Worm (Caenorhabditis elegans) whole organism, midembryonic: ENCODE data around the gene K11C4.2.

Experiments used
- T22C8.4 ChIP-seq: fragments of 200-800 bp; sonication (Bioruptor generic); IDR thresholded peaks from 2 replicates; pipeline ENCODE4 v1.3.6; 2022; ENCODE audit warnings: missing genetic modification characterization, missing compliant biosample characterization
- cog-1 ChIP-seq: sonication (generic microtip); optimal IDR thresholded peaks from 2 replicates; lab custom pipeline; 2016; ENCODE audit warnings: missing genetic modification characterization, missing compliant biosample characterization
- flt-1 ChIP-seq: fragments of 200-800 bp; sonication (Bioruptor generic); IDR thresholded peaks from 2 replicates; pipeline ENCODE4 v1.3.6; 2022; ENCODE audit warnings: missing genetic modification characterization, missing compliant biosample characterization
- klf-2 ChIP-seq: fragments of 200-800 bp; sonication (Bioruptor generic); conservative IDR thresholded peaks from 2 replicates; pipeline ENCODE4 v1.3.6; 2022; ENCODE audit warnings: missing genetic modification reagents, missing genetic modification characterization, missing compliant biosample characterization
- med-1 ChIP-seq: sonication (generic microtip); optimal IDR thresholded peaks from 2 replicates; lab custom pipeline; 2017; ENCODE audit warnings: missing genetic modification characterization, mild to moderate bottlenecking, missing compliant biosample characterization, antibody characterized with exemption, missing genetic modification reagents; ENCODE audit not compliant: insufficient read depth
- ref-1 ChIP-seq: fragments of 200-800 bp; sonication (Bioruptor generic); conservative IDR thresholded peaks from 2 replicates; pipeline ENCODE4 v1.3.6; 2022; ENCODE audit warnings: missing genetic modification reagents, missing genetic modification characterization, missing compliant biosample characterization
- tab-1 ChIP-seq: fragments of 200-800 bp; sonication (Bioruptor generic); IDR thresholded peaks from 2 replicates; pipeline ENCODE4 v1.3.6; 2022; ENCODE audit warnings: missing genetic modification characterization, missing compliant biosample characterization
- ztf-23 ChIP-seq: fragments of 200-800 bp; sonication (Bioruptor generic); IDR thresholded peaks from 2 replicates; pipeline ENCODE4 v1.3.6; 2022; ENCODE audit warnings: missing genetic modification reagents, missing genetic modification characterization, missing compliant biosample characterization
- ztf-29 ChIP-seq: fragments of 200-800 bp; sonication (Bioruptor generic); IDR thresholded peaks from 2 replicates; pipeline ENCODE4 v1.3.6; 2022; ENCODE audit warnings: missing genetic modification reagents, missing genetic modification characterization, missing compliant biosample characterization

The K11C4.2 gene

ce11 chrV:6901943-6902549, 7.2 kb downstream of the K11C4.2 start:
- TF ChIP-seq ztf-29 (GFP tag; lab: Robert Waterston, UW) (no peak), T22C8.4 (no peak), ztf-23 (no peak), tab-1 (GFP tag; lab: Robert Waterston, UW) (no peak), flt-1 (no peak), klf-2 (GFP tag; lab: Robert Waterston, UW) (no peak), ref-1 (GFP tag; lab: Robert Waterston, UW) (no peak), med-1 (GFP tag; lab: Kevin White, UChicago) (no peak), cog-1 (no peak)

ce11 chrV:6906435-6906834, 11.6 kb downstream of the K11C4.2 start:
- no peak for TF ChIP-seq tab-1 (GFP tag; lab: Robert Waterston, UW)
- TF ChIP-seq T22C8.4, result no peak
- TF ChIP-seq cog-1, result no peak
- TF ChIP-seq ztf-23, result no peak
- no peak for TF ChIP-seq klf-2 (GFP tag; lab: Robert Waterston, UW)
- TF ChIP-seq flt-1, result no peak

DNA sequence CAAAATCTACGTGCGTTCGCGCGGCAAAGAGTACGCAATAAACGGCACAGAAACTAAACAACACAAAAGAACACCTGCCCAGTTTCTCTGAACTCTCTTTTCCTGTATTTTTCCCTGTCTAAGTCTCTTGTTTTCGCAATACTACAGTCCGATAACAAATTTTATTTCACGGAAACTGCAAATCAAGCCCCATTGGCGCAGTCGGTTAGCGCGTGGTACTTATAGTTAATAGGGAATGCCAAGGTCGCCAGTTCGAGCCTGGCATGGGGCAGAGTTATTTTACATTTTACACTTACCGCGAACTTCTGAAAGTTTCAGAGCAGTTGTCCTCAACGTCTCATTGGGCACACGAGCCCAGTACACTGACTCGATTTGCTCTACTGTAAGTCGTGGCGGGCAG, 22.4 kb downstream of the K11C4.2 start:
- TF ChIP-seq ztf-23 (no peak), flt-1 (no peak), ref-1 (GFP tag; lab: Robert Waterston, UW) (no peak), tab-1 (GFP tag; lab: Robert Waterston, UW) (no peak), ztf-29 (GFP tag; lab: Robert Waterston, UW) (no peak), klf-2 (GFP tag; lab: Robert Waterston, UW) (no peak), med-1 (GFP tag; lab: Kevin White, UChicago) (no peak), cog-1 (no peak), T22C8.4 (no peak)

DNA sequence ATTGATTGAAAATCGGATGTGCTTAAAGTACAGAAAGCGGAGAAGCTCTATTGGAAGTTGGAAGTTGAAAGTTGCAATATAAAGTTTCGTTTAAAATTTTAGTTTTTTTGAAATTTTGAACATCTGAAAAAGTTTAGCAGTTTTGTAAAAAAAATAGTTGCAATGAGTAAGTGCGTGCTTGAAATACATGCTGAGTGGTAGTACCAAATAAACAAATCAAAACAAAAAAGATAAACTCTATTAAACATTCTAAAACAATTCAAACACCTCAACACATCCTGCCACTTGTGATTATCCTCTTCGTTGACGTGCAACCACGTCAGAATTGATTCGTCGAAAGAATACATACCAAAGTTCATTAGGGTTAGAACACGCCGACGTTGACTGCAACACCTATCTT, 24.4 kb downstream of the K11C4.2 start:
- TF ChIP-seq ztf-29 (GFP tag; lab: Robert Waterston, UW) (no peak), ztf-23 (no peak), klf-2 (GFP tag; lab: Robert Waterston, UW) (no peak), flt-1 (no peak), med-1 (GFP tag; lab: Kevin White, UChicago) (no peak), cog-1 (no peak), tab-1 (GFP tag; lab: Robert Waterston, UW) (no peak), T22C8.4 (no peak), ref-1 (GFP tag; lab: Robert Waterston, UW) (no peak)

DNA sequence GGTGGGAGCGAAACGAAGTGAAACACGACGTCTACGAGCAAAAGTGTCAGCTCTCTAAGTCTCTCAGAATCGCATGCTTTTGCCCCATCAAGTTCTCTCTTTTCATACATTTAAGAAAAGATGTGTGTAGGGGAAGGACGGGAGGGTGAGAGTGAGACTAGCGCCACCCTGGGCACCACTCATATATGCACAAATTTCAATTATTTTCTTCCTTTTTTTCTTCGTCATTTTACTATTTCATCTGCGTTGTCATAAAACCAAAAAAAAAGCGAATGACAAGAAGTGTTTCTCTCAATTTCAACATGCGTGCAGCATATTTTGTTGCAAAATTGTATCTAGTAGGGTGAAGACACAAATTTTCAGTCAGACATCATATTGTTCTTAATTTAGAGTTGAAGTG, 31.8 kb downstream of the K11C4.2 start:
- no peak for TF ChIP-seq cog-1
- no peak for TF ChIP-seq ref-1 (GFP tag; lab: Robert Waterston, UW)
- no peak for TF ChIP-seq T22C8.4
- no peak for TF ChIP-seq ztf-23
- TF ChIP-seq tab-1 (GFP tag; lab: Robert Waterston, UW), result no peak
- TF ChIP-seq med-1 (GFP tag; lab: Kevin White, UChicago), result no peak
- TF ChIP-seq klf-2 (GFP tag; lab: Robert Waterston, UW), result no peak
- TF ChIP-seq ztf-29 (GFP tag; lab: Robert Waterston, UW), result no peak
- no peak for TF ChIP-seq flt-1

DNA sequence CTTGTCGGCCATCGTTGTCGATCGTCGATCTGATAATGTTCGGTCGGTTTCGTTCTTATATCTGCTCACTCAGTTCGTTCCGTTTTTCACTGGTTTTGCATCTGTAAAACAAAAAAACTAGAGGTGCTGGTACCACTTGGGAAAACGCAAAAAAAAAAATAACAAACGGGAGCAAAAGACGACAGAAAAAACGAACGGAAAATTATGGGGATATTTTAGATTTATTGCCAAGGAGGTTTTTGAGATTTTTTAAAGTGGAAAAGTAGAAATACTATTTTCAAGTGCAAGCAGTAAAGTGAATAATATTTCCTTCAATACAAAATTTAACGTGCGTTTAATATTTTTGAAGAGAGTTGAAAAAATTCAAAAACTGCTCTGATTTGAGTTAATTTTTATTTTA, 34.1 kb downstream of the K11C4.2 start, which contains the start of gene unc-68:
Gene unc-68 (minus strand): TSS at position 101 of the 400 bp plus-strand sequence.
- TF ChIP-seq ref-1 (GFP tag; lab: Robert Waterston, UW) (no peak), klf-2 (GFP tag; lab: Robert Waterston, UW) (no peak), ztf-29 (GFP tag; lab: Robert Waterston, UW) (no peak), T22C8.4 (no peak), cog-1 (no peak), ztf-23 (no peak), flt-1 (no peak), tab-1 (GFP tag; lab: Robert Waterston, UW) (no peak), med-1 (GFP tag; lab: Kevin White, UChicago) (no peak)

DNA sequence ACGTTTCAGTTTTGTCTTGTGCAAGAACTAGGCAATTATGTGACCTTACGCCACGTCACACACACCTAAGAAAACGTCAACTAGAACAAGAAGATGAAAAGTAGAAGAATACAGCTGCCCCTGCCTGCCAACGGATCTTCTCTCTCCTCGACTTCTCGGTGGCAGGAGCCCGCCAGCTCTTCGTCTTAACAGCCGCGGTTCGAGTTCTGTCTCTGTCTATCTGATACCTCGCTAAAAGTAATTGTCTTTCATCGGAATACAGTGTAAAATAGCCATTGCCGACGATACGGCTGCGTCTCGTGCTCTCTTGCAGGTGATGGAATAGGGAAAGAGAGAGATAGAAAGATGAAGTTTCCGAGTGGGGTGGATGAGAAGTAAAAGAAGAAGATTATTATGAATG, 35.4 kb downstream of the K11C4.2 start:
- TF ChIP-seq T22C8.4 (no peak), klf-2 (GFP tag; lab: Robert Waterston, UW) (no peak), flt-1 (no peak), tab-1 (GFP tag; lab: Robert Waterston, UW) (no peak), ztf-23 (no peak)

DNA sequence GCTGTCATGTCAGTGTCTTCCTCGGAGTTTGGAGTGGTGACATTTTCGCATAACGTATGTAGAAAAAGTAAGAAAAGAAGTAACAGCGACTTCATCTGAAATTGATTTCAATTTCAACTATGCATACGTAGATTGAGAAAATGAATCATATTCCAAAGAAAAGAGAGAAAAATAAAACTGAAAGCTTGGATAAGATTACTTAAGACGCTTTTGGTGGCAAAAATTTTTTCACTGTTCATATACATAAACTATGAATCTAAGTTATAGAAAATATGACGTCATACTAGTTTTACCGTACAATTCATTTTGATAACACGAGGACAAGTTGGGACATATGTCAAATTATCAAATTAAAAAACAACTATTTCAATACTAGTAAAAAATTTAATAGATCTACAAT, 39.3 kb downstream of the K11C4.2 start, which contains the start of gene lipl-6:
Gene lipl-6 (minus strand): TSS at position 101 of the 400 bp plus-strand sequence.
- TF ChIP-seq ztf-23 (no peak), T22C8.4 (no peak), med-1 (GFP tag; lab: Kevin White, UChicago) (no peak), ref-1 (GFP tag; lab: Robert Waterston, UW) (no peak), klf-2 (GFP tag; lab: Robert Waterston, UW) (no peak), cog-1 (no peak), flt-1 (no peak), ztf-29 (GFP tag; lab: Robert Waterston, UW) (no peak), tab-1 (GFP tag; lab: Robert Waterston, UW) (no peak)

DNA sequence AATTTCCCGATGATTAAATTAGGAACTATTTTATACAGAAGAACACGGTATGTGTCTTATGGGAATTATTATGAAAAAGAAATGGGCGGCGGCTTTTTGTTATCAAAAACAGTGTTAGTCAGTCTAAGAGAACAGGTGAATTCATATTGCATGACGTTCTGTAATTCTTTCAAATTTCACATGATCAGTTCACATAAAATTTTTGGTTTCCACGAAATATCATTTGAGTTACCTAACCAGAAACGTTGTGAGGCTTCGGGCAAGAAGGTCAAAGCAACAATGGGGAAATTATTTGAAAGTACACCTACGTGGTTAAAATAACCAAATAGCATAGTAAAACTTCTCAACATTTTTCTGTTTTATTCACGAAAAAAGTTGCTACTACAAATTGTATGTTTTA, 41.0 kb downstream of the K11C4.2 start, which contains the start of gene Y57E12B.10:
Gene Y57E12B.10 (minus strand): TSS at position 101 of the 400 bp plus-strand sequence.
- TF ChIP-seq T22C8.4 (no peak), tab-1 (GFP tag; lab: Robert Waterston, UW) (no peak), ref-1 (GFP tag; lab: Robert Waterston, UW) (no peak), ztf-29 (GFP tag; lab: Robert Waterston, UW) (no peak), klf-2 (GFP tag; lab: Robert Waterston, UW) (no peak), flt-1 (no peak), ztf-23 (no peak), med-1 (GFP tag; lab: Kevin White, UChicago) (no peak), cog-1 (no peak)
